Worm (Caenorhabditis elegans) whole organism, mixed stage, embryonic: Measurements from ENCODE around the gene T21D12.14.

ENCODE experiments used
- M03D4.4 ChIP-seq: sonication (generic microtip); optimal IDR thresholded peaks from 2 replicates; lab custom pipeline; 2017; ENCODE audit warnings: mild to moderate bottlenecking, missing genetic modification characterization, missing compliant biosample characterization
- bed-3 ChIP-seq: fragments of 200-800 bp; sonication (Bioruptor generic); optimal IDR thresholded peaks from 3 replicates; lab custom pipeline; 2018; ENCODE audit warnings: mild to moderate bottlenecking, missing genetic modification characterization, moderate library complexity, missing compliant biosample characterization
- blmp-1 ChIP-seq: fragments of 150-350 bp; optimal IDR thresholded peaks from 2 replicates; lab custom pipeline; 2014; ENCODE audit warnings: missing biosample characterization, missing genetic modification characterization
- ceh-39 ChIP-seq: fragments of 150-350 bp; optimal IDR thresholded peaks from 2 replicates; lab custom pipeline; 2014; ENCODE audit warnings: missing biosample characterization, missing genetic modification characterization
- ceh-43 ChIP-seq: fragments of 200-800 bp; sonication (Bioruptor generic); optimal IDR thresholded peaks from 2 replicates; lab custom pipeline; 2018; ENCODE audit warnings: mild to moderate bottlenecking, missing genetic modification characterization, moderate library complexity, missing compliant biosample characterization
- ceh-83 ChIP-seq: fragments of 200-800 bp; sonication (Bioruptor generic); optimal IDR thresholded peaks from 2 replicates; lab custom pipeline; 2018; ENCODE audit warnings: mild to moderate bottlenecking, missing genetic modification characterization, missing compliant biosample characterization
- ces-1 ChIP-seq: fragments of 150-350 bp; optimal IDR thresholded peaks from 2 replicates; lab custom pipeline; 2014; ENCODE audit warnings: missing biosample characterization, missing genetic modification reagents, missing genetic modification characterization
- cnd-1 ChIP-seq: fragments of 200-800 bp; sonication (Bioruptor generic); optimal IDR thresholded peaks from 2 replicates; lab custom pipeline; 2018; ENCODE audit warnings: mild to moderate bottlenecking, missing genetic modification characterization, missing compliant biosample characterization
- drap-1 ChIP-seq: fragments of 200-800 bp; sonication (Bioruptor generic); optimal IDR thresholded peaks from 3 replicates; lab custom pipeline; 2018; ENCODE audit warnings: mild to moderate bottlenecking, missing genetic modification characterization, missing compliant biosample characterization
- elt-3 ChIP-seq: fragments of 150-350 bp; optimal IDR thresholded peaks from 2 replicates; lab custom pipeline; 2014; ENCODE audit warnings: missing biosample characterization, missing genetic modification characterization
- flh-1 ChIP-seq: fragments of 200-800 bp; sonication (Bioruptor generic); optimal IDR thresholded peaks from 2 replicates; lab custom pipeline; 2018; ENCODE audit warnings: mild to moderate bottlenecking, missing genetic modification characterization, moderate library complexity, missing compliant biosample characterization
- ham-2 ChIP-seq: fragments of 200-800 bp; sonication (Bioruptor generic); optimal IDR thresholded peaks from 2 replicates; lab custom pipeline; 2018; ENCODE audit warnings: mild to moderate bottlenecking, missing genetic modification characterization, missing compliant biosample characterization
- hlh-1 ChIP-seq: fragments of 150-350 bp; optimal IDR thresholded peaks from 2 replicates; lab custom pipeline; 2014; ENCODE audit warnings: missing biosample characterization, missing genetic modification reagents, missing genetic modification characterization
- lin-13 ChIP-seq: fragments of 150-350 bp; optimal IDR thresholded peaks from 2 replicates; lab custom pipeline; 2014; ENCODE audit warnings: missing biosample characterization, missing genetic modification characterization
- lin-32 ChIP-seq: fragments of 200-800 bp; sonication (Bioruptor generic); optimal IDR thresholded peaks from 2 replicates; lab custom pipeline; 2018; ENCODE audit warnings: mild to moderate bottlenecking, missing genetic modification characterization, missing compliant biosample characterization
- lsy-2 ChIP-seq: fragments of 150-350 bp; optimal IDR thresholded peaks from 2 replicates; lab custom pipeline; 2014; ENCODE audit warnings: missing biosample characterization, missing genetic modification characterization
- mab-5 ChIP-seq: fragments of 150-350 bp; optimal IDR thresholded peaks from 2 replicates; lab custom pipeline; 2014; ENCODE audit warnings: missing biosample characterization, missing genetic modification characterization
- mep-1 ChIP-seq: fragments of 150-350 bp; optimal IDR thresholded peaks from 2 replicates; lab custom pipeline; 2017; ENCODE audit warnings: missing biosample characterization, missing genetic modification reagents, missing genetic modification characterization, inconsistent platforms
- mls-2 ChIP-seq: sonication (generic microtip); optimal IDR thresholded peaks from 2 replicates; lab custom pipeline; 2016; ENCODE audit warnings: mild to moderate bottlenecking, missing genetic modification characterization, moderate library complexity, missing compliant biosample characterization
- nhr-12 ChIP-seq: fragments of 150-350 bp; optimal IDR thresholded peaks from 2 replicates; lab custom pipeline; 2014; ENCODE audit warnings: missing biosample characterization, missing genetic modification characterization
- nhr-237 ChIP-seq: fragments of 150-350 bp; optimal IDR thresholded peaks from 2 replicates; lab custom pipeline; 2014; ENCODE audit warnings: missing biosample characterization, missing genetic modification characterization
- nhr-76 ChIP-seq: sonication (generic microtip); optimal IDR thresholded peaks from 2 replicates; lab custom pipeline; 2017; ENCODE audit warnings: missing biosample characterization, missing genetic modification characterization
- pha-4 ChIP-seq: fragments of 150-350 bp; optimal IDR thresholded peaks from 2 replicates; lab custom pipeline; 2018; ENCODE audit warnings: missing biosample characterization, missing genetic modification reagents, missing genetic modification characterization
- sem-2 ChIP-seq: fragments of 200-800 bp; sonication (Bioruptor generic); optimal IDR thresholded peaks from 2 replicates; lab custom pipeline; 2018; ENCODE audit warnings: mild to moderate bottlenecking, missing genetic modification characterization, missing compliant biosample characterization
- snpc-4 ChIP-seq: fragments of 150-350 bp; optimal IDR thresholded peaks from 2 replicates; lab custom pipeline; 2014; ENCODE audit warnings: missing biosample characterization, missing genetic modification characterization
- sptf-1 ChIP-seq: sonication (generic microtip); optimal IDR thresholded peaks from 2 replicates; lab custom pipeline; 2017; ENCODE audit warnings: mild to moderate bottlenecking, missing genetic modification characterization, moderate library complexity, missing compliant biosample characterization
- unc-120 ChIP-seq: sonication (generic microtip); optimal IDR thresholded peaks from 2 replicates; lab custom pipeline; 2017; ENCODE audit warnings: missing genetic modification characterization, missing compliant biosample characterization; ENCODE audit not compliant: poor library complexity, severe bottlenecking
- unc-39 ChIP-seq: fragments of 150-350 bp; optimal IDR thresholded peaks from 2 replicates; lab custom pipeline; 2014; ENCODE audit warnings: missing biosample characterization, missing genetic modification characterization
- zip-8 ChIP-seq: fragments of 150-350 bp; optimal IDR thresholded peaks from 2 replicates; lab custom pipeline; 2014; ENCODE audit warnings: missing biosample characterization, missing genetic modification characterization
- ztf-11 ChIP-seq: fragments of 150-350 bp; optimal IDR thresholded peaks from 2 replicates; lab custom pipeline; 2014; ENCODE audit warnings: missing biosample characterization, missing genetic modification characterization

The T21D12.14 gene

DNA sequence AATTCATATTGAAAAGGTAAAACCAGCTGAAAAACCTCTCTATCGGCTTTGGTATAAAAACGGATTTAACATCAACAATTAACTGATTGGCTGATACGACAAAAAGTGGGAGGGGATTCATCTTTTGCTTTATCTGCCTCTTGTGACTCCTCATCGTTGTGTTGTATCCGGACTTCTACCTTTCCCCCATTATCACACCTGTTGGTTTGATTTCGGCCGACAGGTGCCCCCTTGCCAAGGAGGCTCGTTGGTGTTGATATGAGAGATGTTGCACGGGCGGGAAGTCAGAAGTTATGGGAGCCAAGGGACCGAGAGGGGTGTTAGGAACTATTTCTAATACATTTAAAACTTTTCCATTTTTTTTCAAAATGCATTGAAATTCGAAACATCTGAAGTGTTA lies 26.5 kb upstream of the T21D12.14 start:
- no peak for TF ChIP-seq nhr-237
- no peak for TF ChIP-seq elt-3
- peak; percentile 44 for TF ChIP-seq unc-120 (tag; lab: Kevin White, UChicago)
- peak; percentile 80 for TF ChIP-seq hlh-1

DNA sequence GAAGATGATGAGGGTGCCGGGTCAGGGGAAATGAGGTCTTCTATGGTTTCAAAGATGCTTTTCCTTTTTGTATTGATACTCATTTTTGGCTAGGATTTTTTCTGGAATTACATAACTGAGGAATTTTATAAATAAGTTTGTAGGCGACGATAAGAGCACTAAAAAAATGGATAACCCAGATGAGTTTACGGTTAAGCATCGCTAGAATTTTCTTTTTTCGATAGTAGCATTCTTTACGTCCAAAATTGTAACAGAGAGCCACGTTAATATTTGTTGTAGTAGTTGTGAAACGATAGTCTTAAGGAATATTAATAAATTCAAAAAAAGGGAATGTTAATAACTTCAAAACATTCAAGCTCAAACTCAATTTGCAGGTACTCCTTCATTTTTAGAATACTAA lies 25.7 kb upstream of the T21D12.14 start, which contains the start of gene snai-1:
TSS of gene snai-1 (minus strand) at position 101 of the 400 bp plus-strand sequence.
- TF ChIP-seq lin-32 (GFP tag; lab: Kevin White, UChicago) (no peak), bed-3 (GFP tag; lab: Kevin White, UChicago) (no peak), sem-2 (GFP tag; lab: Kevin White, UChicago) (no peak), ceh-83 (no peak), M03D4.4 (tag; lab: Kevin White, UChicago) (no peak), nhr-12 (tag; lab: Kevin White, UChicago) (no peak), mep-1 (tag; lab: Kevin White, UChicago) (no peak), ceh-39 (tag; lab: Kevin White, UChicago) (no peak), ztf-11 (tag; lab: Kevin White, UChicago) (no peak), zip-8 (tag; lab: Kevin White, UChicago) (no peak), mab-5 (tag; lab: Kevin White, UChicago) (no peak), drap-1 (no peak), lin-13 (no peak), ces-1 (GFP tag; lab: Kevin White, UChicago) (no peak), hlh-1 (no peak), pha-4 (no peak), nhr-237 (no peak), snpc-4 (no peak)

DNA sequence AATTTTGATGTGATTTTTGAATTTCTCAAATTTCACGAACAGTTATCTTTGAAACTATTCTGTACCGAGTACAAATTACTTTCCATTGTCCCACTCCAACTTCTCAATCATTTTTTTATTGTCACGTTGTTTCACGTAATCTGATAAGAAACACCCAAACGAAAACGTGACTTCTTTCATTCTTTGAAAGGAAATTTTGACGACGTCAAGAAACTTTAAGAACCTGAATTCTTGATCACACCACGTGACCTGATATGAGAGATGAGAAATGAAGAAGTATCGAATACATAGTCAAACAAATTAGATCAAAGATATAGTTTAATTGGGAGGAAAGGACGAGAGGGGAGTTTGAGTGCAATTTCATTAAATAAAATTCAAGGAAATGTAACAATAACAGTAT lies 21.6 kb upstream of the T21D12.14 start:
- no peak for TF ChIP-seq snpc-4
- no peak for TF ChIP-seq pha-4

DNA sequence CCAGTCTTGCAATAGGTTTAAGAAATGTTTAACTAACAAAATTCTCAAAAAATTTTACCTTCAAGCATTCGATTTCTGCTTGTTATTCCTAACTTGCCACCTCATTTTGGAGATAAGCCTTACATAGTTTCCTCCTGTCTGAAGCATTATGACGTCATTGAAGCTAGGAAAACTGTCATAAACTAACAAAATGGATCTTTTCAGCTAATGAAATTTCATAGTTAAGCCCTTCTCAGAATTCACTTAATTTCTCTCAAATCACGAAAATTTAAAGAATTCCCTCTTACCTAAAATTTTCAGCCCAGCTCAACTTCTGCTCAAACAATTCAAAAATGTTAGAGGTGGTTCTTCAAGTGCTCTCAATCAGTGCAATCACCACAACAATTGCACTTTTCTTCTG lies 19.3 kb upstream of the T21D12.14 start, which contains the start of gene swt-1:
TSS of gene swt-1 (plus strand) at position 301 of the 400 bp plus-strand sequence.
- TF ChIP-seq hlh-1 (no peak), zip-8 (tag; lab: Kevin White, UChicago) (peak; percentile 73), lsy-2 (tag; lab: Kevin White, UChicago) (no peak), ceh-83 (no peak), ceh-39 (tag; lab: Kevin White, UChicago) (no peak), cnd-1 (tag; lab: Kevin White, UChicago) (no peak)

DNA sequence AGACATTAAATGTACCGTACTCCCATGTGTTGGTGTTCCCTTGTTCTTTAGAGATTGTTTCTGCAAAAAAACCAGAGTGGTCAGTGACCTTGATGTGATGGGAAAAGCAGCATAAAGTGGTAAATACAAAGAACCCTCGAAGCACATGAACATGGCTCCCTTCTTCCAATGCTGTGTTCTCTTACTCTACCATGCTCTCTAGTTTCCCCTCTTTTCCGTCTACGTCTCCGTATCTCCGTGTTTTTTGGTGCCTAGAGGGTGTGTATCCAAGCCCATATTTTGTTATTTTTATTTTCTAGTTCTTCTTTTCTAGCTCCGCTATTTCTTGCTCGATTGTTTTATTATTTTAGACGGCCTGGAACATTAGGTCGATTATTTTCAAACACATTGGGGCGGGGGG lies 18.6 kb upstream of the T21D12.14 start:
- no peak for TF ChIP-seq pha-4
- no peak for TF ChIP-seq drap-1
- TF ChIP-seq mab-5 (tag; lab: Kevin White, UChicago), result no peak
- no peak for TF ChIP-seq blmp-1
- TF ChIP-seq unc-39 (tag; lab: Kevin White, UChicago), result no peak
- TF ChIP-seq M03D4.4 (tag; lab: Kevin White, UChicago), result no peak
- no peak for TF ChIP-seq elt-3
- TF ChIP-seq lin-13, result no peak
- no peak for TF ChIP-seq ham-2 (GFP tag; lab: Kevin White, UChicago)
- no peak for TF ChIP-seq ceh-43 (GFP tag; lab: Kevin White, UChicago)
- no peak for TF ChIP-seq ceh-39 (tag; lab: Kevin White, UChicago)
- no peak for TF ChIP-seq ceh-83
- no peak for TF ChIP-seq sptf-1
- TF ChIP-seq flh-1 (GFP tag; lab: Kevin White, UChicago), result no peak
- TF ChIP-seq unc-120 (tag; lab: Kevin White, UChicago), result no peak

DNA sequence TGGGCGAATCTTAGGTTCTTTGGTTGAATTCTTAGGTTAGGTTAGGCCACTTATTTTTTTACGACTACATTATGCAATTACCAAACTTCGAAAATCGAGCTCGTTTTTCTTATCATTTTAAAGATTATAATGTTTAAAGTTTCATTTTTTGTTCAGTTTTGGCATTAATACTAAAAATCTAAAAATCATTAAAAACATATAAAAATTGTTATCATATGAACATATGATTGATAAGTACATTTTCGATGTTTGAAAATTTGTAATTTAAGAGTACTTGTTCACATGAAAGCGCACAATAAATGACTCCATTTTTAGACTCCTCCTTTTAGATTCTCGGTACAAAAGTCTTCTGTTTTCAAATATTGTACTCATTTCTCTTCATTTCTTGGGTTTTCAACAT lies 17.2 kb upstream of the T21D12.14 start:
- no peak for TF ChIP-seq sem-2 (GFP tag; lab: Kevin White, UChicago)

DNA sequence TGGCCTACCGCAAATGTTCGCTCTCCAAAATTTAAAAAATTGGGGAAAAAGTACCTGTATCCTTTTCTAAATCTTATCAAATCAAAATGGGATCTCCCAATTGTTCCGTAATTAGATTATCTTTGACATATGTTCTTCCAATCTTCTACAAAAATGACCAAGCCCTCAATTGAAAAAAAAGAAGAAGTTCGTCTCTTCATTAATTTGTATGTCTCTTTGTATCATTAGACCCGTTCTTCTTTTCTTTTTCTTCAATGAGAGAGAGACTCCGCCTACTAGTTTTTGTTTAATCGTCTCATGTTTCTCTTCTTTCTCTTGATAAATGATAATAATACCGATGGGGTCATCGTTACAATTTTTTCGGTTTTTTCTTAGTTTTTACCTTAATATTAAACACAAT lies 15.3 kb upstream of the T21D12.14 start:
- TF ChIP-seq nhr-76 (tag; lab: Kevin White, UChicago) (no peak), ceh-39 (tag; lab: Kevin White, UChicago) (no peak), M03D4.4 (tag; lab: Kevin White, UChicago) (no peak), snpc-4 (no peak), mls-2 (tag; lab: Kevin White, UChicago) (no peak), flh-1 (GFP tag; lab: Kevin White, UChicago) (no peak), zip-8 (tag; lab: Kevin White, UChicago) (no peak)
